Worm (Caenorhabditis elegans) whole organism, L4 larva: Measurements from ENCODE around the gene F28C1.1.

Experiments
- F37D6.2 ChIP-seq: sonication (generic microtip); optimal IDR thresholded peaks from 2 replicates; lab custom pipeline; 2016; ENCODE audit warnings: mild to moderate bottlenecking, missing genetic modification characterization, missing compliant biosample characterization
- F49E8.2 ChIP-seq: sonication (generic microtip); optimal IDR thresholded peaks from 2 replicates; lab custom pipeline; 2016; ENCODE audit warnings: missing compliant biosample characterization, mild to moderate bottlenecking, missing genetic modification characterization, borderline replicate concordance
- Y5F2A.4 ChIP-seq: fragments of 200-800 bp; sonication (Bioruptor generic); optimal IDR thresholded peaks from 2 replicates; lab custom pipeline; 2018; ENCODE audit warnings: mild to moderate bottlenecking, missing genetic modification characterization, missing compliant biosample characterization
- Y75B8A.6 ChIP-seq: fragments of 200-800 bp; sonication (Bioruptor generic); IDR thresholded peaks from 2 replicates; pipeline ENCODE4 v1.3.6; 2022; ENCODE audit warnings: missing genetic modification reagents, missing genetic modification characterization, missing compliant biosample characterization
- dpl-1 ChIP-seq: fragments of 150-350 bp; optimal IDR thresholded peaks from 2 replicates; lab custom pipeline; 2014; ENCODE audit warnings: missing biosample characterization, missing genetic modification reagents, missing genetic modification characterization
- egl-27 ChIP-seq: sonication (generic microtip); optimal IDR thresholded peaks from 3 replicates; lab custom pipeline; 2017; ENCODE audit warnings: missing biosample characterization, missing genetic modification reagents, missing genetic modification characterization
- mep-1 ChIP-seq: fragments of 150-350 bp; sonication (generic microtip); optimal IDR thresholded peaks from 3 replicates; lab custom pipeline; 2014; ENCODE audit warnings: missing biosample characterization, missing genetic modification characterization
- nhr-28 ChIP-seq: fragments of 150-350 bp; optimal IDR thresholded peaks from 2 replicates; lab custom pipeline; 2014; ENCODE audit warnings: missing biosample characterization, missing genetic modification characterization
- pha-4 ChIP-seq, 2 experiments: fragments of 150-350 bp in 1 of 2; fragments of 200-800 bp in 1 of 2; sonication (Bioruptor generic) in 1 of 2; IDR thresholded peaks in 1 of 2; optimal IDR thresholded peaks in 1 of 2; 2 replicates each; pipeline versions ENCODE4 v1.3.6 to Lab custom; 2014 to 2022; ENCODE audit warnings: missing genetic modification characterization in 2 of 2, missing genetic modification reagents in 2 of 2, missing biosample characterization in 1 of 2, missing compliant biosample characterization in 1 of 2
- skn-1 ChIP-seq: fragments of 150-350 bp; optimal IDR thresholded peaks from 2 replicates; lab custom pipeline; 2014; ENCODE audit warnings: missing biosample characterization, missing genetic modification characterization
- zfp-2 ChIP-seq: sonication (generic microtip); optimal IDR thresholded peaks from 2 replicates; lab custom pipeline; 2016; ENCODE audit warnings: mild to moderate bottlenecking, missing genetic modification characterization, missing compliant biosample characterization

ce11 chrV:12404544-12404943, 46.1 kb upstream of the F28C1.1 start, which contains the start of gene K01D12.9:
- TF ChIP-seq zfp-2 (tag; lab: Kevin White, UChicago) (no peak), skn-1 (tag; lab: Kevin White, UChicago) (no peak), egl-27 (tag; lab: Kevin White, UChicago) (no peak), pha-4 (GFP tag; IDR thresholded peaks at IDR 0.05; lab: Robert Waterston, UW) (no peak), pha-4 (tag; optimal IDR thresholded peaks at IDR 0.05; lab: Kevin White, UChicago) (no peak), Y5F2A.4 (no peak), F37D6.2 (no peak), Y75B8A.6 (GFP tag; lab: Robert Waterston, UW) (no peak), mep-1 (no peak), F49E8.2 (no peak), dpl-1 (GFP tag; lab: Kevin White, UChicago) (no peak), nhr-28 (tag; lab: Kevin White, UChicago) (no peak)
